Worm (Caenorhabditis elegans): Measurements from ENCODE around the gene F18E9.7.
A peak's percentile ranks its signal among the peaks of the same experiment; 100 is the strongest.

Gene F18E9.7

ce11 chrX:8565810-8566416 lies 31.6 kb downstream of the F18E9.7 start:
- TF ChIP-seq M03D4.4 (tag; optimal IDR thresholded peaks at IDR 0.05) (no peak), hlh-1 (tag; optimal IDR thresholded peaks at IDR 0.05) (peak; percentile 28), ceh-39 (tag; optimal IDR thresholded peaks at IDR 0.05) (no peak), snpc-4 (tag; optimal IDR thresholded peaks at IDR 0.05) (no peak), ztf-11 (tag; optimal IDR thresholded peaks at IDR 0.05) (no peak), lin-13 (tag; optimal IDR thresholded peaks at IDR 0.05) (no peak), cnd-1 (tag; optimal IDR thresholded peaks at IDR 0.05) (peak; percentile 10), mab-5 (tag; optimal IDR thresholded peaks at IDR 0.05) (no peak), mls-2 (tag; optimal IDR thresholded peaks at IDR 0.05) (peak; percentile 15), mep-1 (tag; optimal IDR thresholded peaks at IDR 0.05) (no peak), lin-32 (GFP tag; optimal IDR thresholded peaks at IDR 0.05) (no peak), lsy-2 (tag; optimal IDR thresholded peaks at IDR 0.05) (peak; percentile 17), ceh-43 (GFP tag; optimal IDR thresholded peaks at IDR 0.05) (no peak), nhr-76 (tag; optimal IDR thresholded peaks at IDR 0.05) (no peak), pha-4 (tag; optimal IDR thresholded peaks at IDR 0.05) (no peak), drap-1 (GFP tag; optimal IDR thresholded peaks at IDR 0.05) (no peak), zip-8 (tag; optimal IDR thresholded peaks at IDR 0.05) (no peak), tbx-8 (GFP tag; optimal IDR thresholded peaks at IDR 0.05) (no peak), elt-3 (tag; optimal IDR thresholded peaks at IDR 0.05) (no peak), elt-1 (tag; optimal IDR thresholded peaks at IDR 0.05; ENCODE audit: borderline replicate concordance, insufficient read depth) (no peak), flh-1 (GFP tag; optimal IDR thresholded peaks at IDR 0.05) (no peak), nhr-12 (tag; optimal IDR thresholded peaks at IDR 0.05) (no peak), ces-1 (GFP tag; optimal IDR thresholded peaks at IDR 0.05) (peak; percentile 46), unc-120 (tag; optimal IDR thresholded peaks at IDR 0.05; ENCODE audit: poor library complexity, severe bottlenecking) (peak; percentile 48), unc-39 (tag; optimal IDR thresholded peaks at IDR 0.05) (no peak), ham-2 (GFP tag; optimal IDR thresholded peaks at IDR 0.05) (peak; percentile 11), nhr-237 (tag; optimal IDR thresholded peaks at IDR 0.05) (no peak), bed-3 (GFP tag; optimal IDR thresholded peaks at IDR 0.05) (no peak), nhr-28 (tag; optimal IDR thresholded peaks at IDR 0.05) (no peak), nhr-2 (tag; optimal IDR thresholded peaks at IDR 0.05) (no peak), ceh-83 (GFP tag; optimal IDR thresholded peaks at IDR 0.05) (no peak), unc-62 (GFP tag; optimal IDR thresholded peaks at IDR 0.05) (peak; percentile 65), blmp-1 (tag; optimal IDR thresholded peaks at IDR 0.05) (no peak), sptf-1 (tag; optimal IDR thresholded peaks at IDR 0.05) (peak; percentile 36), sem-2 (GFP tag; optimal IDR thresholded peaks at IDR 0.05) (no peak)

- no peak for TF ChIP-seq mls-2 (tag; optimal IDR thresholded peaks at IDR 0.05)
- no peak for TF ChIP-seq drap-1 (GFP tag; optimal IDR thresholded peaks at IDR 0.05)
Measured at ce11 chrX:8564451-8564795, 33.1 kb downstream of the F18E9.7 start.

ce11 chrX:8563663-8564450 lies 33.7 kb downstream of the F18E9.7 start:
- TF ChIP-seq ham-2 (GFP tag; optimal IDR thresholded peaks at IDR 0.05) = peak; percentile 43
- TF ChIP-seq lsy-2 (tag; optimal IDR thresholded peaks at IDR 0.05) = no peak
- TF ChIP-seq cnd-1 (tag; optimal IDR thresholded peaks at IDR 0.05) = no peak
- TF ChIP-seq elt-1 (tag; optimal IDR thresholded peaks at IDR 0.05; ENCODE audit: borderline replicate concordance, insufficient read depth) = no peak

- no peak for TF ChIP-seq unc-62 (GFP tag; optimal IDR thresholded peaks at IDR 0.05)
- TF ChIP-seq tbx-8 (GFP tag; optimal IDR thresholded peaks at IDR 0.05) = no peak
- TF ChIP-seq zip-8 (tag; optimal IDR thresholded peaks at IDR 0.05) = no peak
- no peak for TF ChIP-seq mab-5 (tag; optimal IDR thresholded peaks at IDR 0.05)
- TF ChIP-seq drap-1 (GFP tag; optimal IDR thresholded peaks at IDR 0.05) = no peak
- TF ChIP-seq nhr-28 (tag; optimal IDR thresholded peaks at IDR 0.05) = no peak
- no peak for TF ChIP-seq M03D4.4 (tag; optimal IDR thresholded peaks at IDR 0.05)
- no peak for TF ChIP-seq flh-1 (GFP tag; optimal IDR thresholded peaks at IDR 0.05)
- TF ChIP-seq lin-32 (GFP tag; optimal IDR thresholded peaks at IDR 0.05) = no peak
Measured at ce11 chrX:8562586-8562985, 35.0 kb downstream of the F18E9.7 start.

Data from whole organism, mixed stage, embryonic.